Worm (Caenorhabditis elegans) whole organism, L4 larva: ENCODE data around the gene C45B11.2.

Experiments
- F10B5.3 ChIP-seq: sonication (generic microtip); optimal IDR thresholded peaks from 2 replicates; lab custom pipeline; 2016; ENCODE audit warnings: mild to moderate bottlenecking, missing genetic modification characterization, missing compliant biosample characterization
- F26F4.8 ChIP-seq: fragments of 200-800 bp; sonication (Bioruptor generic); conservative IDR thresholded peaks from 2 replicates; pipeline ENCODE4 v1.3.6; 2022; ENCODE audit warnings: missing genetic modification characterization, missing compliant biosample characterization
- F37D6.2 ChIP-seq: sonication (generic microtip); optimal IDR thresholded peaks from 2 replicates; lab custom pipeline; 2016; ENCODE audit warnings: mild to moderate bottlenecking, missing genetic modification characterization, missing compliant biosample characterization
- F44E2.7 ChIP-seq: fragments of 200-800 bp; sonication (Bioruptor generic); IDR thresholded peaks from 2 replicates; pipeline ENCODE4 v2.1.2; 2022; ENCODE audit warnings: missing genetic modification characterization, missing compliant biosample characterization
- R02D3.7 ChIP-seq: fragments of 150-350 bp; sonication (generic microtip); optimal IDR thresholded peaks from 3 replicates; lab custom pipeline; 2014; ENCODE audit warnings: missing biosample characterization, missing genetic modification characterization
- T26A8.4 ChIP-seq: fragments of 200-800 bp; sonication (Bioruptor generic); IDR thresholded peaks from 2 replicates; pipeline ENCODE4 v1.3.6; 2022; ENCODE audit warnings: missing genetic modification characterization, missing compliant biosample characterization
- Y48G9A.11 ChIP-seq: fragments of 200-800 bp; sonication (Bioruptor generic); IDR thresholded peaks from 2 replicates; pipeline ENCODE4 v1.3.6; 2022; ENCODE audit warnings: missing genetic modification reagents, missing genetic modification characterization, missing compliant biosample characterization
- Y75B8A.6 ChIP-seq: fragments of 200-800 bp; sonication (Bioruptor generic); IDR thresholded peaks from 2 replicates; pipeline ENCODE4 v1.3.6; 2022; ENCODE audit warnings: missing genetic modification reagents, missing genetic modification characterization, missing compliant biosample characterization
- attf-4 ChIP-seq: sonication (generic microtip); optimal IDR thresholded peaks from 3 replicates; lab custom pipeline; 2017; ENCODE audit warnings: missing biosample characterization, missing genetic modification characterization
- ceh-28 ChIP-seq: fragments of 150-350 bp; optimal IDR thresholded peaks from 2 replicates; lab custom pipeline; 2014; ENCODE audit warnings: missing biosample characterization, missing genetic modification reagents, missing genetic modification characterization
- ceh-44 ChIP-seq: fragments of 200-800 bp; sonication (Bioruptor generic); IDR thresholded peaks from 2 replicates; pipeline ENCODE4 v1.3.6; 2022; ENCODE audit warnings: missing genetic modification reagents, missing genetic modification characterization, missing compliant biosample characterization
- ctbp-1 ChIP-seq: fragments of 200-800 bp; sonication (Bioruptor generic); IDR thresholded peaks from 2 replicates; pipeline ENCODE4 v1.3.6; 2022; ENCODE audit warnings: missing genetic modification reagents, missing genetic modification characterization, missing compliant biosample characterization
- daf-8 ChIP-seq: fragments of 200-800 bp; sonication (Bioruptor generic); IDR thresholded peaks from 2 replicates; pipeline ENCODE4 v1.3.6; 2022; ENCODE audit warnings: missing genetic modification characterization, missing compliant biosample characterization
- dmd-6 ChIP-seq: fragments of 200-800 bp; sonication (Bioruptor generic); IDR thresholded peaks from 2 replicates; pipeline ENCODE4 v1.3.6; 2022; ENCODE audit warnings: missing genetic modification reagents, missing genetic modification characterization, missing compliant biosample characterization
- dmd-8 ChIP-seq: fragments of 200-800 bp; sonication (Bioruptor generic); IDR thresholded peaks from 2 replicates; pipeline ENCODE4 v1.3.6; 2022; ENCODE audit warnings: missing genetic modification characterization, missing compliant biosample characterization
- dpl-1 ChIP-seq: fragments of 150-350 bp; optimal IDR thresholded peaks from 2 replicates; lab custom pipeline; 2014; ENCODE audit warnings: missing biosample characterization, missing genetic modification reagents, missing genetic modification characterization
- duxl-1 ChIP-seq: sonication (generic microtip); optimal IDR thresholded peaks from 2 replicates; lab custom pipeline; 2016; ENCODE audit warnings: mild to moderate bottlenecking, missing genetic modification characterization, moderate library complexity, missing compliant biosample characterization; ENCODE audit not compliant: poor library complexity
- egl-27 ChIP-seq: sonication (generic microtip); optimal IDR thresholded peaks from 3 replicates; lab custom pipeline; 2017; ENCODE audit warnings: missing biosample characterization, missing genetic modification reagents, missing genetic modification characterization
- fkh-10 ChIP-seq: fragments of 150-350 bp; optimal IDR thresholded peaks from 2 replicates; lab custom pipeline; 2014; ENCODE audit warnings: missing biosample characterization, missing genetic modification reagents, missing genetic modification characterization
- hif-1 ChIP-seq, 2 experiments: sonication (generic microtip); optimal IDR thresholded peaks; 2 replicates each; lab custom pipeline; 2016 to 2017; ENCODE audit warnings: missing compliant biosample characterization in 2 of 2, missing genetic modification characterization in 2 of 2, missing genetic modification reagents in 2 of 2, missing genotype in 2 of 2, mild to moderate bottlenecking in 1 of 2
- hmg-1.1 ChIP-seq: fragments of 200-800 bp; sonication (Bioruptor generic); IDR thresholded peaks from 2 replicates; pipeline ENCODE4 v1.3.6; 2022; ENCODE audit warnings: missing genetic modification reagents, missing genetic modification characterization, missing compliant biosample characterization
- lim-7 ChIP-seq: fragments of 200-800 bp; sonication (Bioruptor generic); IDR thresholded peaks from 2 replicates; pipeline ENCODE4 v1.3.6; 2022; ENCODE audit warnings: missing genetic modification characterization, missing compliant biosample characterization
- lin-38 ChIP-seq: fragments of 200-800 bp; sonication (Bioruptor generic); IDR thresholded peaks from 2 replicates; pipeline ENCODE4 v1.3.6; 2022; ENCODE audit warnings: missing genetic modification reagents, missing genetic modification characterization, missing compliant biosample characterization
- lir-3 ChIP-seq: sonication (generic microtip); optimal IDR thresholded peaks from 2 replicates; lab custom pipeline; 2016; ENCODE audit warnings: mild to moderate bottlenecking, missing genetic modification characterization, missing compliant biosample characterization
- lsy-2 ChIP-seq, 2 experiments: fragments of 150-350 bp in 1 of 2; sonication (generic microtip) in 1 of 2; optimal IDR thresholded peaks; 2 replicates each; lab custom pipeline; 2014 to 2017; ENCODE audit warnings: missing biosample characterization in 2 of 2, missing genetic modification characterization in 2 of 2
- madf-9 ChIP-seq: fragments of 200-800 bp; sonication (Bioruptor generic); conservative IDR thresholded peaks from 2 replicates; pipeline ENCODE4 v1.3.6; 2022; ENCODE audit warnings: missing genetic modification reagents, missing genetic modification characterization, missing compliant biosample characterization
- mdl-1 ChIP-seq, 2 experiments: fragments of 150-350 bp in 1 of 2; sonication (generic microtip) in 1 of 2; optimal IDR thresholded peaks; 2 replicates each; lab custom pipeline; 2014 to 2017; ENCODE audit warnings: missing biosample characterization in 2 of 2, missing genetic modification characterization in 2 of 2
- mxl-3 ChIP-seq: fragments of 200-800 bp; sonication (Bioruptor generic); optimal IDR thresholded peaks from 2 replicates; lab custom pipeline; 2018; ENCODE audit warnings: mild to moderate bottlenecking, missing genetic modification characterization, missing compliant biosample characterization
- nhr-10 ChIP-seq: fragments of 150-350 bp; optimal IDR thresholded peaks from 2 replicates; lab custom pipeline; 2014; ENCODE audit warnings: missing biosample characterization, missing genetic modification characterization
- nhr-11 ChIP-seq: fragments of 150-350 bp; optimal IDR thresholded peaks from 2 replicates; lab custom pipeline; 2014; ENCODE audit warnings: missing biosample characterization, missing genetic modification characterization
- nhr-111 ChIP-seq: fragments of 200-800 bp; sonication (Bioruptor generic); optimal IDR thresholded peaks from 2 replicates; lab custom pipeline; 2018; ENCODE audit warnings: mild to moderate bottlenecking, missing genetic modification characterization, missing compliant biosample characterization
- nhr-237 ChIP-seq: sonication (generic microtip); optimal IDR thresholded peaks from 2 replicates; lab custom pipeline; 2017; ENCODE audit warnings: missing biosample characterization, missing genetic modification characterization
- nhr-48 ChIP-seq: sonication (generic microtip); optimal IDR thresholded peaks from 2 replicates; lab custom pipeline; 2016; ENCODE audit warnings: mild to moderate bottlenecking, missing genetic modification characterization, missing compliant biosample characterization
- nhr-77 ChIP-seq: fragments of 150-350 bp; optimal IDR thresholded peaks from 2 replicates; lab custom pipeline; 2014; ENCODE audit warnings: missing biosample characterization, missing genetic modification characterization
- rbr-2 ChIP-seq: sonication (generic microtip); optimal IDR thresholded peaks from 2 replicates; lab custom pipeline; 2016; ENCODE audit warnings: missing genotype, missing genetic modification characterization, missing compliant biosample characterization
- skn-1 ChIP-seq: fragments of 150-350 bp; optimal IDR thresholded peaks from 2 replicates; lab custom pipeline; 2014; ENCODE audit warnings: missing biosample characterization, missing genetic modification characterization
- snpc-4 ChIP-seq: fragments of 150-350 bp; optimal IDR thresholded peaks from 2 replicates; lab custom pipeline; 2014; ENCODE audit warnings: missing biosample characterization, missing genetic modification characterization
- spr-3 ChIP-seq: fragments of 200-800 bp; sonication (Bioruptor generic); optimal IDR thresholded peaks from 2 replicates; lab custom pipeline; 2018; ENCODE audit warnings: mild to moderate bottlenecking, missing genetic modification characterization, missing compliant biosample characterization
- unc-130 ChIP-seq: sonication (generic microtip); optimal IDR thresholded peaks from 2 replicates; lab custom pipeline; 2016; ENCODE audit warnings: missing genetic modification reagents, missing genetic modification characterization, missing compliant biosample characterization
- unc-62 ChIP-seq, 3 experiments: fragments of 150-350 bp in 1 of 3; sonication (generic microtip); optimal IDR thresholded peaks in 2 of 3; peaks in 1 of 3; 1 replicate in 1 of 3; 2 replicates in 2 of 3; lab custom pipeline; 2014 to 2017; ENCODE audit warnings: missing biosample characterization in 3 of 3, missing genetic modification characterization in 3 of 3, missing genetic modification reagents in 3 of 3, missing genotype in 1 of 3

C45B11.2 gene

ce11 chrV:11000650-11001049, 41.9 kb upstream of the C45B11.2 start, which contains the start of gene isy-1 (continued):
- peak; percentile 89 for TF ChIP-seq lin-38 (GFP tag; lab: Robert Waterston, UW)
- TF ChIP-seq T26A8.4 (GFP tag; lab: Robert Waterston, UW), result no peak
- no peak for TF ChIP-seq F37D6.2 (tag; lab: Kevin White, UChicago)
- no peak for TF ChIP-seq fkh-10
- TF ChIP-seq attf-4, result no peak
- TF ChIP-seq daf-8 (GFP tag; lab: Robert Waterston, UW), result no peak
- TF ChIP-seq egl-27 (tag; lab: Kevin White, UChicago), result no peak
- TF ChIP-seq unc-130 (GFP tag; lab: Kevin White, UChicago), result no peak
- no peak for TF ChIP-seq hif-1 (tag; optimal IDR thresholded peaks at IDR 0.05; lab: Kevin White, UChicago)
- no peak for TF ChIP-seq madf-9 (GFP tag; lab: Robert Waterston, UW)
- TF ChIP-seq mdl-1 (tag; optimal IDR thresholded peaks at IDR 0.05; lab: Kevin White, UChicago), result no peak
- no peak for TF ChIP-seq ceh-28 (tag; lab: Kevin White, UChicago)
- no peak for TF ChIP-seq skn-1 (tag; lab: Kevin White, UChicago)
- no peak for TF ChIP-seq F10B5.3
- peak in 1 of 2 experiments; percentile 86 for TF ChIP-seq lsy-2 (tag; optimal IDR thresholded peaks at IDR 0.05; lab: Kevin White, UChicago)
- peak; percentile 60 for TF ChIP-seq nhr-77 (tag; lab: Kevin White, UChicago)
- no peak for TF ChIP-seq ctbp-1
- no peak for TF ChIP-seq lir-3 (tag; lab: Kevin White, UChicago)
- TF ChIP-seq spr-3 (GFP tag; lab: Kevin White, UChicago), result no peak
- TF ChIP-seq F44E2.7 (GFP tag; lab: Robert Waterston, UW), result no peak
- TF ChIP-seq rbr-2 (tag; lab: Kevin White, UChicago), result peak; percentile 16
- peak; percentile 94 for TF ChIP-seq dpl-1 (GFP tag; lab: Kevin White, UChicago)
- TF ChIP-seq lim-7 (GFP tag; lab: Robert Waterston, UW), result no peak

DNA sequence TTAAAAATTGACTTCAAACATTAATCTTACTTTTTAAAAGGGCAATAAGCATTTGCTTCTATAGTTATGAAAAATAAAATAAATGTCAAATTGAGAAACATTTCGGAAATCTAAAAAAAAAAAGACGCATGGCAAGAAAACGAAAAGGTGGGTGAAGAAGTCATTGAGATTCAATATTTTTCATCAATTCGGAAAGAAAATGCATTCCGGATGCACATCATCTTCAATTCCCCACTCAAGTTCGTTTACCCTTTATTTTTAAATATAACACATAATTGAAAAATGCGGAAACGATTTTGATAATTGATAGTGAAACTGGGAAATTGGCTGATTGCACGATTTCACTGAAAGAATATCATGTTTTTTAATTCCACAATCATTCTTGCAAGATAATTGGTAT, 40.1 kb upstream of the C45B11.2 start, which contains the start of gene F53B7.4:
F53B7.4 (minus strand) TSS at position 101 of the 400 bp plus-strand sequence.
- no peak for TF ChIP-seq ceh-44 (GFP tag; lab: Robert Waterston, UW)
- no peak for TF ChIP-seq dmd-8 (GFP tag; lab: Robert Waterston, UW)
- no peak for TF ChIP-seq F26F4.8
- no peak for TF ChIP-seq nhr-237 (tag; lab: Kevin White, UChicago)
- no peak for TF ChIP-seq nhr-48 (tag; lab: Kevin White, UChicago)
- no peak for TF ChIP-seq mxl-3 (GFP tag; lab: Kevin White, UChicago)
- no peak for TF ChIP-seq egl-27 (tag; lab: Kevin White, UChicago)
- no peak for TF ChIP-seq dmd-6
- TF ChIP-seq madf-9 (GFP tag; lab: Robert Waterston, UW), result no peak
- TF ChIP-seq nhr-11 (tag; lab: Kevin White, UChicago), result no peak
- no peak for TF ChIP-seq hmg-1.1
- TF ChIP-seq snpc-4 (tag; lab: Kevin White, UChicago), result no peak

DNA sequence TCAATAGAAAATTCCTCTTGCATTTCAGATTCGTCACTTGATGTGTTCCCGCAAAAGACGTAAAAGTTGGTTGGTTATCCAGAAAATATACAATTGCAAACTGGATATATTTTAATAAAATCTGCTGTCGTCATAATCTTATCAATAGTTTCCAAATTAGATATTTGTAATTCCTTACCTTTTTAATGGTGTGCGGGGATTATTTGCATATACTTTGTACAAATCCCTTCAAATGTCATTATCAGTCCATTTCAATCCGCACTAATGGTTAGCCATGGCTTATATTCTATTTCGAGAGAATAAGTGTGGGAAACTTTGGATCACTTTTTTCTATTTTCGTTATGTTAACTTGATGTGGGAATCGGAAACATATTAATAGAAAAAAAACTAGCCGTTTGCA, 38.4 kb upstream of the C45B11.2 start:
- TF ChIP-seq R02D3.7 (tag; lab: Kevin White, UChicago) (no peak), nhr-10 (tag; lab: Kevin White, UChicago) (no peak), Y48G9A.11 (GFP tag; lab: Robert Waterston, UW) (no peak), nhr-111 (no peak), duxl-1 (tag; lab: Kevin White, UChicago) (no peak), F26F4.8 (no peak), nhr-48 (tag; lab: Kevin White, UChicago) (no peak), Y75B8A.6 (GFP tag; lab: Robert Waterston, UW) (no peak), F37D6.2 (tag; lab: Kevin White, UChicago) (no peak), egl-27 (tag; lab: Kevin White, UChicago) (no peak), snpc-4 (tag; lab: Kevin White, UChicago) (no peak), unc-62 (GFP tag; optimal IDR thresholded peaks at IDR 0.05 in 1 of 2; lab: Kevin White, UChicago) (no peak), unc-62 (tag; optimal IDR thresholded peaks at IDR 0.05; lab: Kevin White, UChicago) (no peak)
